Fruit fly (Drosophila melanogaster) whole organism, embryonic: ENCODE results near the gene PAN3.

Experiments
- Ada2b ChIP-seq: fragments of 200-800 bp; sonication (Bioruptor generic); IDR thresholded peaks from 2 replicates; pipeline ENCODE4 v1.3.6; 2022; ENCODE audit warnings: missing biosample characterization, missing genetic modification characterization
- Antp ChIP-seq: fragments of 200-800 bp; sonication (Bioruptor generic); optimal IDR thresholded peaks from 3 replicates; lab custom pipeline; 2016; ENCODE audit warnings: missing biosample characterization, missing genetic modification characterization
- CG10267 ChIP-seq: fragments of 200-800 bp; sonication (Bioruptor generic); optimal IDR thresholded peaks from 2 replicates; lab custom pipeline; 2018; ENCODE audit warnings: missing biosample characterization, mild to moderate bottlenecking, missing genetic modification characterization, moderate library complexity
- CG12071 ChIP-seq: fragments of 200-800 bp; sonication (Bioruptor generic); optimal IDR thresholded peaks from 3 replicates; lab custom pipeline; 2018; ENCODE audit warnings: missing biosample characterization, mild to moderate bottlenecking, missing genetic modification characterization
- CG12104 ChIP-seq: fragments of 200-800 bp; sonication (Bioruptor generic); optimal IDR thresholded peaks from 3 replicates; lab custom pipeline; 2016; ENCODE audit warnings: missing biosample characterization, missing genetic modification characterization
- CG1233 ChIP-seq: fragments of 200-800 bp; sonication (Bioruptor generic); optimal IDR thresholded peaks from 4 replicates; lab custom pipeline; 2018; ENCODE audit warnings: missing biosample characterization, mild to moderate bottlenecking, missing genetic modification characterization
- CG17802 ChIP-seq: fragments of 200-800 bp; sonication (Bioruptor generic); optimal IDR thresholded peaks from 2 replicates; lab custom pipeline; 2018; ENCODE audit warnings: missing biosample characterization, mild to moderate bottlenecking, missing genetic modification characterization, moderate library complexity
- CG17829 ChIP-seq: fragments of 200-800 bp; optimal IDR thresholded peaks from 2 replicates; lab custom pipeline; 2019; ENCODE audit warnings: missing biosample characterization, mild to moderate bottlenecking, missing genetic modification characterization, moderate library complexity
- CG18011 ChIP-seq: fragments of 200-800 bp; sonication (Bioruptor generic); optimal IDR thresholded peaks from 2 replicates; lab custom pipeline; 2017; ENCODE audit warnings: missing biosample characterization, missing genetic modification characterization, mild to moderate bottlenecking, moderate library complexity, missing genotype
- CG18764 ChIP-seq: fragments of 200-800 bp; sonication (Bioruptor generic); optimal IDR thresholded peaks from 3 replicates; lab custom pipeline; 2016; ENCODE audit warnings: missing biosample characterization, missing genetic modification characterization
- CG2712 ChIP-seq: fragments of 200-800 bp; optimal IDR thresholded peaks from 3 replicates; lab custom pipeline; 2019; ENCODE audit warnings: missing biosample characterization, mild to moderate bottlenecking, missing genetic modification characterization, moderate library complexity
- CG3407 ChIP-seq: fragments of 200-800 bp; sonication (Bioruptor generic); optimal IDR thresholded peaks from 2 replicates; lab custom pipeline; 2018; ENCODE audit warnings: missing biosample characterization, mild to moderate bottlenecking, missing genetic modification characterization
- CG3726 ChIP-seq: fragments of 200-800 bp; sonication (Bioruptor generic); IDR thresholded peaks from 3 replicates; pipeline ENCODE4, ENCODE4 v1.3.6; 2022; ENCODE audit warnings: missing biosample characterization, missing genetic modification characterization
- CG42726 ChIP-seq: fragments of 200-800 bp; sonication (Bioruptor generic); IDR thresholded peaks from 2 replicates; pipeline ENCODE4 v1.3.6; 2022; ENCODE audit warnings: missing biosample characterization, missing genetic modification characterization; ENCODE audit not compliant: partially characterized antibody
- CG4404 ChIP-seq: fragments of 200-800 bp; sonication (Bioruptor generic); IDR thresholded peaks from 2 replicates; pipeline ENCODE4 v1.3.6; 2022; ENCODE audit warnings: missing biosample characterization, missing genetic modification characterization
- CG7271 ChIP-seq: fragments of 200-800 bp; sonication (Bioruptor generic); optimal IDR thresholded peaks from 2 replicates; lab custom pipeline; 2018; ENCODE audit warnings: missing biosample characterization, mild to moderate bottlenecking, missing genetic modification characterization, moderate library complexity
- CG7839 ChIP-seq: fragments of 200-800 bp; sonication (Bioruptor generic); optimal IDR thresholded peaks from 3 replicates; lab custom pipeline; 2018; ENCODE audit warnings: missing biosample characterization, mild to moderate bottlenecking, missing genetic modification characterization, moderate library complexity
- CG9932 ChIP-seq: fragments of 200-800 bp; sonication (Bioruptor generic); IDR thresholded peaks from 2 replicates; pipeline ENCODE4 v1.3.6; 2022; ENCODE audit warnings: missing biosample characterization, missing genetic modification characterization
- Deaf1 ChIP-seq: fragments of 200-800 bp; optimal IDR thresholded peaks from 3 replicates; lab custom pipeline; 2019; ENCODE audit warnings: missing biosample characterization, mild to moderate bottlenecking, missing genetic modification characterization, moderate library complexity
- E2f1 ChIP-seq: fragments of 200-800 bp; sonication (Bioruptor generic); IDR thresholded peaks from 2 replicates; pipeline ENCODE4 v1.3.6; 2022; ENCODE audit warnings: missing biosample characterization, missing genetic modification characterization
- GATAe ChIP-seq: fragments of 200-800 bp; sonication (Bioruptor generic); conservative IDR thresholded peaks from 2 replicates; pipeline ENCODE4 v1.3.6; 2022; ENCODE audit warnings: missing biosample characterization, missing genetic modification characterization
- HLH4C ChIP-seq: fragments of 200-800 bp; sonication (Bioruptor generic); IDR thresholded peaks from 3 replicates; pipeline ENCODE4 v1.3.6; 2022; ENCODE audit warnings: missing biosample characterization, missing genetic modification characterization; ENCODE audit not compliant: partially characterized antibody
- Hmx ChIP-seq: fragments of 200-800 bp; sonication (Bioruptor generic); optimal IDR thresholded peaks from 2 replicates; lab custom pipeline; 2016; ENCODE audit warnings: missing biosample characterization, missing genetic modification characterization
- Lim3 ChIP-seq: fragments of 200-800 bp; sonication (Bioruptor generic); IDR thresholded peaks from 2 replicates; pipeline ENCODE4 v1.3.6; 2022; ENCODE audit warnings: missing biosample characterization, missing genetic modification characterization
- MESR4 ChIP-seq: fragments of 200-800 bp; sonication (Bioruptor generic); optimal IDR thresholded peaks from 2 replicates; lab custom pipeline; 2018; ENCODE audit warnings: missing biosample characterization, mild to moderate bottlenecking, missing genetic modification characterization, moderate library complexity
- Mad ChIP-seq: fragments of 200-800 bp; sonication (Bioruptor generic); optimal IDR thresholded peaks from 2 replicates; lab custom pipeline; 2016; ENCODE audit warnings: missing biosample characterization, missing genetic modification characterization
- NK7.1 ChIP-seq: fragments of 200-800 bp; sonication (Bioruptor generic); optimal IDR thresholded peaks from 3 replicates; lab custom pipeline; 2016; ENCODE audit warnings: missing biosample characterization, missing genetic modification characterization
- Optix ChIP-seq: fragments of 200-800 bp; sonication (Bioruptor generic); IDR thresholded peaks from 3 replicates; pipeline ENCODE4 v1.3.6; 2022; ENCODE audit warnings: missing biosample characterization, missing genetic modification characterization
- Rfx ChIP-seq: fragments of 200-800 bp; sonication (Bioruptor generic); IDR thresholded peaks from 2 replicates; pipeline ENCODE4 v1.3.6; 2022; ENCODE audit warnings: missing biosample characterization, missing genetic modification characterization
- Spps ChIP-seq: fragments of 200-800 bp; sonication (Bioruptor generic); optimal IDR thresholded peaks from 2 replicates; lab custom pipeline; 2018; ENCODE audit warnings: missing biosample characterization, mild to moderate bottlenecking, missing genetic modification characterization
- ase ChIP-seq: fragments of 200-800 bp; sonication (Bioruptor generic); IDR thresholded peaks from 3 replicates; pipeline ENCODE4 v1.3.6; 2022; ENCODE audit warnings: missing biosample characterization, missing genetic modification characterization
- ato ChIP-seq: fragments of 200-800 bp; sonication (Bioruptor generic); IDR thresholded peaks from 2 replicates; pipeline ENCODE4 v1.3.6; 2022; ENCODE audit warnings: missing biosample characterization, missing genetic modification characterization; ENCODE audit not compliant: partially characterized antibody
- cg ChIP-seq: fragments of 200-800 bp; sonication (Bioruptor generic); optimal IDR thresholded peaks from 3 replicates; lab custom pipeline; 2019; ENCODE audit warnings: missing biosample characterization, mild to moderate bottlenecking, missing genetic modification characterization, moderate library complexity
- chif ChIP-seq, 2 experiments: fragments of 200-800 bp; sonication (Bioruptor generic); optimal IDR thresholded peaks; 3 replicates each; lab custom pipeline; 2016; ENCODE audit warnings: missing biosample characterization in 2 of 2, missing genetic modification characterization in 2 of 2
- crol ChIP-seq: fragments of 200-800 bp; sonication (Bioruptor generic); IDR thresholded peaks from 2 replicates; pipeline ENCODE4 v1.3.6; 2022; ENCODE audit warnings: missing biosample characterization, missing genetic modification characterization
- dmrt11E ChIP-seq: fragments of 200-800 bp; sonication (Bioruptor generic); optimal IDR thresholded peaks from 3 replicates; lab custom pipeline; 2018; ENCODE audit warnings: missing biosample characterization, mild to moderate bottlenecking, missing genetic modification characterization, moderate library complexity
- dysf ChIP-seq: fragments of 200-800 bp; sonication (Bioruptor generic); IDR thresholded peaks from 3 replicates; pipeline ENCODE4 v1.3.6; 2022; ENCODE audit warnings: missing biosample characterization, missing genetic modification characterization
- ems ChIP-seq: fragments of 200-800 bp; sonication (Bioruptor generic); optimal IDR thresholded peaks from 3 replicates; lab custom pipeline; 2016; ENCODE audit warnings: missing biosample characterization, missing genetic modification characterization
- eve ChIP-seq, 2 experiments: fragments of >200 bp; optimal IDR thresholded peaks; 2 replicates each; lab custom pipeline; 2017; ENCODE audit warnings: missing biosample characterization in 2 of 2, missing genetic modification characterization in 2 of 2
- exex ChIP-seq: fragments of 200-800 bp; sonication (Bioruptor generic); optimal IDR thresholded peaks from 4 replicates; lab custom pipeline; 2018; ENCODE audit warnings: missing biosample characterization, mild to moderate bottlenecking, missing genetic modification characterization, moderate library complexity
- fd102C ChIP-seq: fragments of 200-800 bp; sonication (Bioruptor generic); optimal IDR thresholded peaks from 2 replicates; lab custom pipeline; 2018; ENCODE audit warnings: missing biosample characterization, mild to moderate bottlenecking, missing genetic modification characterization, moderate library complexity
- gfzf ChIP-seq: fragments of 200-800 bp; sonication (Bioruptor generic); optimal IDR thresholded peaks from 2 replicates; lab custom pipeline; 2016; ENCODE audit warnings: missing biosample characterization, mild to moderate bottlenecking, missing genetic modification characterization, moderate library complexity
- gro ChIP-seq: fragments of 200-800 bp; sonication (Bioruptor generic); optimal IDR thresholded peaks from 2 replicates; lab custom pipeline; 2016; ENCODE audit warnings: missing biosample characterization, missing genetic modification characterization
- lola ChIP-seq, 3 experiments: fragments of >200 bp in 2 of 3; fragments of 200-800 bp in 1 of 3; sonication (Bioruptor generic) in 1 of 3; optimal IDR thresholded peaks; 2 replicates each; lab custom pipeline; 2017 to 2019; ENCODE audit warnings: missing biosample characterization in 3 of 3, missing genetic modification characterization in 3 of 3, mild to moderate bottlenecking in 1 of 3, moderate library complexity in 1 of 3
- lov ChIP-seq, 2 experiments: fragments of 200-800 bp in 1 of 2; fragments of >200 bp in 1 of 2; sonication (Bioruptor generic) in 1 of 2; IDR thresholded peaks in 1 of 2; optimal IDR thresholded peaks in 1 of 2; 2 replicates in 1 of 2; 3 replicates in 1 of 2; pipeline versions ENCODE4 v1.3.6 to Lab custom; 2017 to 2022; ENCODE audit warnings: missing biosample characterization in 1 of 2, missing genetic modification characterization in 1 of 2
- oc ChIP-seq: fragments of 200-800 bp; sonication (Bioruptor generic); optimal IDR thresholded peaks from 2 replicates; lab custom pipeline; 2018; ENCODE audit warnings: missing biosample characterization, mild to moderate bottlenecking, missing genetic modification characterization, moderate library complexity
- pzg ChIP-seq: fragments of 200-800 bp; sonication (Bioruptor generic); optimal IDR thresholded peaks from 3 replicates; lab custom pipeline; 2018; ENCODE audit warnings: missing biosample characterization, mild to moderate bottlenecking, missing genetic modification characterization, moderate library complexity
- stc ChIP-seq: fragments of 200-800 bp; sonication (Bioruptor generic); IDR thresholded peaks from 2 replicates; pipeline ENCODE4 v1.3.6; 2022; ENCODE audit warnings: missing biosample characterization, missing genetic modification characterization

Gene PAN3

DNA sequence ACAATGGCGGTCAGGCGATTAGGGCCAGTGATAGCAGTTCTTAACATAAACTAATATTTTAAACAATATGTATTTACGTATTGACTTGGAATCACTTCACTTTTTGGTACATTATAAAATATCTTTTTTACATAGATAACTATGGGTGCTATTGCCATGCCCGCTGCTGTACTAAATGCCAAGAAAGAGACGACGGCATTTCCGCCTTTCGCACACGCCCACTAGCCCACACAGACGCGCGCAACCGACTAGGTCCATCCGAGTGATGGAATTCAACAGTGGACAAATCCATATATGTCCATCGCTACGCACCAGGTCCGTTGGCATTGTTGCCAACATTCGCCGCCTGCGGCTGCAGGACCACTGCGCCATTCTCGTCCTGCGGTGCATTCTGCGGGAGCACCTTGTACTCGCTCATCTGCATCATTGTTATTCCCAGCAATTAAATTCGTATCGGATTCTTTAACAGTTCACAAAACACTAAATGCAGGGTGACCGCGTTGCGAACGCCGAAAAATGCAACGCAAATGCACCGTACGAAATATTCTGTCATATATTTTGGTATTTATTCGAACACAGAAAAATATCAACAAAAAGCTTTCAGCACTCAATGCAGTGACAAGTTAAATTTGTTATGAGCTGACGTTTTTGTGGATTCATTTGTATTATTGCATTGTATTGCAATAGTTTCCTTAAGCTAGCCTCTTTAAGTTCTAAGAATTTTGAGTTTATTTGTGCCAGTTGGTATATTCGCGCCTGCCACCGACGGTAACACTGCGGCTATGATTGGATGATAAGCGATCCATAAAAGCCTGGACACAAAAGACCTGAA is 24.4 kb upstream of the PAN3 start, which contains the start of the genes scramb2 and Sk2 (continued):
- TF ChIP-seq CG3407 (GFP tag; lab: Kevin White, UChicago) (peak; percentile 87), GATAe (GFP tag; lab: Robert Waterston, UW) (peak; percentile 79), Optix (GFP tag; lab: Robert Waterston, UW) (peak; percentile 94), exex (peak; percentile 71), gro (GFP tag; lab: Kevin White, UChicago) (peak; percentile 89), CG18011 (GFP tag; lab: Kevin White, UChicago) (peak; percentile 82), CG12071 (GFP tag; lab: Kevin White, UChicago) (peak; percentile 95), E2f1 (GFP tag; lab: Robert Waterston, UW) (peak; percentile 92), lola (GFP tag; optimal IDR thresholded peaks at IDR 0.05; lab: Kevin White, UChicago) (peak in 1 of 3 experiments; percentile 87), fd102C (GFP tag; lab: Kevin White, UChicago) (peak; percentile 80), eve (GFP tag; optimal IDR thresholded peaks at IDR 0.05; lab: Kevin White, UChicago) (no peak), Hmx (GFP tag; lab: Kevin White, UChicago) (peak; percentile 76), CG3726 (GFP tag; lab: Robert Waterston, UW) (peak; percentile 91), dmrt11E (tag; lab: Kevin White, UChicago) (peak; percentile 91), Ada2b (GFP tag; lab: Robert Waterston, UW) (peak; percentile 97), CG7271 (peak; percentile 88), CG42726 (GFP tag; lab: Robert Waterston, UW) (no peak), Rfx (peak; percentile 96), CG17802 (tag; lab: Kevin White, UChicago) (peak; percentile 74), CG9932 (GFP tag; lab: Robert Waterston, UW) (peak; percentile 90), CG4404 (peak; percentile 82), chif (GFP tag; optimal IDR thresholded peaks at IDR 0.05; lab: Kevin White, UChicago) (peak; percentile 77 to 89), Lim3 (GFP tag; lab: Robert Waterston, UW) (peak; percentile 83; the same call in 1 of the 2 replicates), dysf (GFP tag; lab: Robert Waterston, UW) (peak; percentile 96), NK7.1 (GFP tag; lab: Kevin White, UChicago) (peak; percentile 32), cg (GFP tag; lab: Kevin White, UChicago) (no peak), CG18764 (GFP tag; lab: Kevin White, UChicago) (peak; percentile 83), Spps (peak; percentile 89), CG10267 (tag; lab: Kevin White, UChicago) (peak; percentile 85), MESR4 (peak; percentile 67), CG1233 (GFP tag; lab: Kevin White, UChicago) (peak; percentile 94), ase (GFP tag; lab: Robert Waterston, UW) (peak; percentile 95), pzg (peak; percentile 73), CG2712 (tag; lab: Kevin White, UChicago) (peak; percentile 94), lov (optimal IDR thresholded peaks at IDR 0.05; lab: Kevin White, UChicago) (no peak), lov (GFP tag; IDR thresholded peaks at IDR 0.05; lab: Robert Waterston, UW) (peak; percentile 90), HLH4C (GFP tag; lab: Robert Waterston, UW) (no peak), CG17829 (tag; lab: Kevin White, UChicago) (peak; percentile 96), ato (no peak), crol (GFP tag; lab: Robert Waterston, UW) (peak; percentile 37; the same call in 1 of the 2 replicates), CG7839 (peak; percentile 96), Antp (GFP tag; lab: Kevin White, UChicago) (peak; percentile 78), CG12104 (GFP tag; lab: Kevin White, UChicago) (peak; percentile 93), stc (GFP tag; lab: Robert Waterston, UW) (peak; percentile 94), Deaf1 (tag; lab: Kevin White, UChicago) (peak; percentile 76), gfzf (GFP tag; lab: Kevin White, UChicago) (peak; percentile 97), oc (peak; percentile 92), ems (GFP tag; lab: Kevin White, UChicago) (peak; percentile 93), Mad (GFP tag; lab: Kevin White, UChicago) (peak; percentile 91)
